Fruit fly (Drosophila melanogaster) whole organism, adult: ENCODE results near the gene Ublcp1.

Experiments
- CG11617 ChIP-seq: fragments of 200-800 bp; sonication (Bioruptor generic); optimal IDR thresholded peaks from 2 replicates; lab custom pipeline; 2017; ENCODE audit warnings: mild to moderate bottlenecking, missing biosample characterization, missing genetic modification reagents, missing genetic modification characterization
- CG12768 ChIP-seq: fragments of 200-800 bp; sonication (Bioruptor generic); optimal IDR thresholded peaks from 2 replicates; lab custom pipeline; 2017; ENCODE audit warnings: missing biosample characterization, missing genetic modification characterization, mild to moderate bottlenecking, moderate library complexity, missing genetic modification reagents
- CG14711 ChIP-seq: fragments of 200-800 bp; sonication (Bioruptor generic); optimal IDR thresholded peaks from 2 replicates; lab custom pipeline; 2018; ENCODE audit warnings: missing biosample characterization, mild to moderate bottlenecking, missing genetic modification characterization, moderate library complexity
- CG1620 ChIP-seq: fragments of 200-800 bp; sonication (Bioruptor generic); optimal IDR thresholded peaks from 2 replicates; lab custom pipeline; 2016; ENCODE audit warnings: missing biosample characterization, missing genetic modification characterization
- CG33017 ChIP-seq: fragments of 200-800 bp; sonication (Bioruptor generic); optimal IDR thresholded peaks from 2 replicates; lab custom pipeline; 2018; ENCODE audit warnings: missing biosample characterization, mild to moderate bottlenecking, missing genetic modification characterization, moderate library complexity
- CG5204 ChIP-seq: fragments of 200-800 bp; sonication (Bioruptor generic); optimal IDR thresholded peaks from 2 replicates; lab custom pipeline; 2016; ENCODE audit warnings: missing biosample characterization, missing genetic modification characterization
- CG7045 ChIP-seq: fragments of 200-800 bp; sonication (Bioruptor generic); optimal IDR thresholded peaks from 2 replicates; lab custom pipeline; 2017; ENCODE audit warnings: missing biosample characterization, mild to moderate bottlenecking, missing genetic modification characterization
- CG7101 ChIP-seq: fragments of 200-800 bp; sonication (Bioruptor generic); optimal IDR thresholded peaks from 2 replicates; lab custom pipeline; 2018; ENCODE audit warnings: missing biosample characterization, mild to moderate bottlenecking, missing genetic modification characterization, moderate library complexity
- Clk ChIP-seq: fragments of 200-800 bp; sonication (Bioruptor generic); optimal IDR thresholded peaks from 2 replicates; lab custom pipeline; 2017; ENCODE audit warnings: missing biosample characterization, missing genetic modification characterization
- Crg-1 ChIP-seq: fragments of 200-800 bp; sonication (Bioruptor generic); optimal IDR thresholded peaks from 2 replicates; lab custom pipeline; 2016; ENCODE audit warnings: missing biosample characterization, missing genetic modification characterization
- Hr96 ChIP-seq: fragments of 200-800 bp; sonication (Bioruptor generic); optimal IDR thresholded peaks from 2 replicates; lab custom pipeline; 2016; ENCODE audit warnings: missing biosample characterization, missing genetic modification characterization
- Mnt ChIP-seq: fragments of 200-800 bp; sonication (Bioruptor generic); optimal IDR thresholded peaks from 2 replicates; lab custom pipeline; 2016; ENCODE audit warnings: missing biosample characterization, mild to moderate bottlenecking, missing genetic modification characterization
- bab1 ChIP-seq: fragments of 200-800 bp; sonication (Bioruptor generic); optimal IDR thresholded peaks from 3 replicates; lab custom pipeline; 2019; ENCODE audit warnings: missing biosample characterization, mild to moderate bottlenecking, missing genetic modification characterization, moderate library complexity
- cic ChIP-seq: fragments of 200-800 bp; sonication (Bioruptor generic); optimal IDR thresholded peaks from 2 replicates; lab custom pipeline; 2017; ENCODE audit warnings: missing biosample characterization, mild to moderate bottlenecking, missing genetic modification characterization, moderate library complexity
- cnc ChIP-seq, 2 experiments: fragments of >200 bp; optimal IDR thresholded peaks; 2 replicates each; lab custom pipeline; 2017
- kay ChIP-seq: fragments of 200-800 bp; sonication (Bioruptor generic); peaks from one replicate; lab custom pipeline; 2016; ENCODE audit warnings: missing biosample characterization, missing genetic modification characterization, borderline replicate concordance
- ovo ChIP-seq: fragments of 200-800 bp; sonication (Bioruptor generic); optimal IDR thresholded peaks from 2 replicates; lab custom pipeline; 2016; ENCODE audit warnings: missing biosample characterization, missing genetic modification characterization
- pad ChIP-seq: fragments of 200-800 bp; sonication (Bioruptor generic); optimal IDR thresholded peaks from 3 replicates; lab custom pipeline; 2017; ENCODE audit warnings: missing biosample characterization, missing genetic modification characterization, mild to moderate bottlenecking, moderate library complexity, missing genetic modification reagents
- tj ChIP-seq: fragments of 200-800 bp; sonication (Bioruptor generic); optimal IDR thresholded peaks from 3 replicates; lab custom pipeline; 2017; ENCODE audit warnings: missing biosample characterization, mild to moderate bottlenecking, missing genetic modification characterization, moderate library complexity
- toe ChIP-seq: fragments of 200-800 bp; sonication (Bioruptor generic); optimal IDR thresholded peaks from 2 replicates; lab custom pipeline; 2016; ENCODE audit warnings: missing biosample characterization, missing genetic modification characterization

Gene Ublcp1

DNA sequence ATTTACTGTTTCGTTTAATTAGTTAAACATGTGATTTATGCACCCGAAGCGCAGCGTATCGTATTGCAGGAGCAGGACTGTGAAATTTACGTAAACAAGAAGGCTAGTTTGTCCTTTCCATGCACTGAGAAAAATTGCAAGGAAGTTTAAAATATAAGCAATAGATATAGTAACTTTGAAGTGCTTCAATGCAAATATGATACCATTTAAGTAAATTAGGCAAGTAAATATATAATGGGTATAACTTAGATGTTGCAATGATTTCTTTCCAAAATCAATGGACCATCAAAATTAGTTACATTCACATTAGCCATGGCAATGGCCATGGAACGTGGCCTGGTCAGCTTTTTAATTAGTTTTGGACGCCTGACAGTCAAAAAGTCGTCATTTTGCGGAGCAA, 30.4 kb upstream of the Ublcp1 start:
- TF ChIP-seq Mnt (GFP tag; lab: Kevin White, UChicago), result no peak

DNA sequence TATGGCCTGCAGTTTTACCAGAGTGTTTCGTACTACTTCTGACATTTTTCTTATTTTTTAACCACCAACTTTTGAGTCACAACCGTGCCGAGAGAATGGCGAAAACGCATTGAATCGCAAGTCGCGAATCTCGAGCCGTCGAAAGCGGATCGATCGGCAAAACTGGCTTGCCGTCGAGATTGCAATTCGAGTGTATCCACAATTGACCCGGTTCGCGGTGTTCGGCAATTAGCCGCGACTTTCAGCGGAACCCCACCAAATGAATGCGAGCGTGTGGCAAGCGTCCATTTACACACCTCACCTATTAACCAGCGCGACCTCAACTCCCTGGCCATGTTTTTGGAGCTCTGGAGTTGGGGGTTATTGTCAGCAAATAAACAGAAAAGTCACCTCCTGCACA, 25.8 kb upstream of the Ublcp1 start, which contains the start of gene CG13833:
CG13833 (minus strand) TSS at position 101 of the 400 bp plus-strand sequence.
- no peak for TF ChIP-seq CG33017 (tag; lab: Kevin White, UChicago)
- no peak for TF ChIP-seq CG1620 (GFP tag; lab: Kevin White, UChicago)
- no peak for TF ChIP-seq CG5204 (GFP tag; lab: Kevin White, UChicago)
- no peak for TF ChIP-seq cic (GFP tag; lab: Kevin White, UChicago)
- TF ChIP-seq CG7101, result no peak
- TF ChIP-seq CG11617, result no peak
- no peak for TF ChIP-seq CG7045
- TF ChIP-seq Hr96, result no peak
- no peak for TF ChIP-seq Clk
- no peak for TF ChIP-seq tj (GFP tag; lab: Kevin White, UChicago)
- no peak for TF ChIP-seq bab1 (GFP tag; lab: Kevin White, UChicago)
- TF ChIP-seq kay, result no peak
- no peak for TF ChIP-seq cnc (optimal IDR thresholded peaks at IDR 0.05; lab: Kevin White, UChicago)
- TF ChIP-seq pad, result no peak
- no peak for TF ChIP-seq CG14711 (tag; lab: Kevin White, UChicago)
- no peak for TF ChIP-seq CG12768
- no peak for TF ChIP-seq toe (GFP tag; lab: Kevin White, UChicago)
- no peak for TF ChIP-seq ovo (GFP tag; lab: Kevin White, UChicago)

DNA sequence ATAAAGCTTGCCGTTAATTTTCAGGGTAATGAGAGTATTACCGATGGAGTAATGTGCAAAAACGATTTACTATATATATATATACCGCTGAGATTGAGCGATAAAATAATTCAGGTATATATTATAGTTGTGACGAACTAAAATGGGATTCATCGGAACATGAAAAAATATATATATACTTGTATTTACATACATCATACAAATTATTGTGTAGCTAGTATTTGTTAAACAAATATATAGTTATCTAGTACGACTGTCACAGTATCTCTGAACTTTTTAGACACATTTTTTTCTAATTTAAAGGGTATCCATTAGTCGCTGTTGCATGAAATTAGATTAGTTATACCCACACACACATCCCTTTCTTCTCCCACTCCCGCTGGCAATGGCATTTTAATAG, 25.0 kb upstream of the Ublcp1 start:
- no peak for TF ChIP-seq CG11617
- TF ChIP-seq toe (GFP tag; lab: Kevin White, UChicago), result no peak
- no peak for TF ChIP-seq cnc (optimal IDR thresholded peaks at IDR 0.05; lab: Kevin White, UChicago)
- no peak for TF ChIP-seq Mnt (GFP tag; lab: Kevin White, UChicago)
- TF ChIP-seq ovo (GFP tag; lab: Kevin White, UChicago), result no peak
- no peak for TF ChIP-seq CG7101
- no peak for TF ChIP-seq CG5204 (GFP tag; lab: Kevin White, UChicago)
- TF ChIP-seq kay, result no peak
- TF ChIP-seq tj (GFP tag; lab: Kevin White, UChicago), result no peak
- no peak for TF ChIP-seq CG33017 (tag; lab: Kevin White, UChicago)
- TF ChIP-seq CG7045, result no peak
- no peak for TF ChIP-seq bab1 (GFP tag; lab: Kevin White, UChicago)

DNA sequence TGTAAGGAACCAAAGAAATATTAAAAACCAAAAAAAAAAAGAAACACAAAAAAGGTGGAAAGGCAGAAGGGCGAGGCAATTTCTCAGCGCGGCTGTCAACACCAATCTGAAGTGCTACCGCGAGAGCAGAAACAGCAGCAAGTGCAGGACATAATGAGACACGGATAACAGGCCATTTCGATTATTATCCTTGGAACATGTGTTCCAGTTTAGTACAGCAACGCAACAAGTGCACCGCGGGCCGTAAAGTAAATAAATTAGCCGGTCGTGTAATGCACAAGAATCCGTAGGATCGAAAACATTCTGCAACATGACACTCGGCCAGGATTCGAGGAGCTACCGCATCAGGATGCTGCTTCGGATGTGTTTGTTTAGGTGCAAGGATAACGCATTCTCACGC, 23.2 kb upstream of the Ublcp1 start:
- TF ChIP-seq cic (GFP tag; lab: Kevin White, UChicago) (no peak), pad (no peak), Hr96 (no peak), tj (GFP tag; lab: Kevin White, UChicago) (no peak), toe (GFP tag; lab: Kevin White, UChicago) (no peak), CG1620 (GFP tag; lab: Kevin White, UChicago) (no peak), CG33017 (tag; lab: Kevin White, UChicago) (no peak), CG12768 (no peak), kay (no peak), Crg-1 (no peak), CG7101 (no peak)

DNA sequence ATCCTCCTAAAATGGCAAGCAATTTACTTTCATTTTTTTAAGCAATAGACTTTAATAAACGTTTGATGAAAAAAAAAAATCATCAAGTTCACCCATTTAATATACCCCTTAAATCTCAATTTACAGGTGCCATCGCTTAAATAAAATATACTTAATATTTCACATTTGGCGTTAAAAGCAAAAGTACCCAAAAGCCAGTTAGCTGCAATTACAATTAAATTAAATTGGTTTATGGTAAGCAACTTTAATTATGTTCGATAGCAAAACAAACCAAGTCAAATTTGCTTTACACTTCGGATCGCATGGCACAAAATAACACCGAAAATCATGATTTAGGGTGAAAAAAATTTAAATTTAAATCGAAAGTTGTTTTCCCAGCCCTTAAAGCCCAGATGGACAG, 19.4 kb upstream of the Ublcp1 start, which contains the start of gene CG13838:
CG13838 (plus strand) TSS at position 301 of the 400 bp plus-strand sequence.
- TF ChIP-seq Clk (no peak), CG7045 (no peak), CG33017 (tag; lab: Kevin White, UChicago) (no peak), Crg-1 (no peak), cic (GFP tag; lab: Kevin White, UChicago) (no peak), cnc (optimal IDR thresholded peaks at IDR 0.05; lab: Kevin White, UChicago) (no peak), bab1 (GFP tag; lab: Kevin White, UChicago) (no peak), CG5204 (GFP tag; lab: Kevin White, UChicago) (no peak), kay (no peak), CG7101 (no peak), tj (GFP tag; lab: Kevin White, UChicago) (no peak), ovo (GFP tag; lab: Kevin White, UChicago) (no peak), Mnt (GFP tag; lab: Kevin White, UChicago) (no peak)

DNA sequence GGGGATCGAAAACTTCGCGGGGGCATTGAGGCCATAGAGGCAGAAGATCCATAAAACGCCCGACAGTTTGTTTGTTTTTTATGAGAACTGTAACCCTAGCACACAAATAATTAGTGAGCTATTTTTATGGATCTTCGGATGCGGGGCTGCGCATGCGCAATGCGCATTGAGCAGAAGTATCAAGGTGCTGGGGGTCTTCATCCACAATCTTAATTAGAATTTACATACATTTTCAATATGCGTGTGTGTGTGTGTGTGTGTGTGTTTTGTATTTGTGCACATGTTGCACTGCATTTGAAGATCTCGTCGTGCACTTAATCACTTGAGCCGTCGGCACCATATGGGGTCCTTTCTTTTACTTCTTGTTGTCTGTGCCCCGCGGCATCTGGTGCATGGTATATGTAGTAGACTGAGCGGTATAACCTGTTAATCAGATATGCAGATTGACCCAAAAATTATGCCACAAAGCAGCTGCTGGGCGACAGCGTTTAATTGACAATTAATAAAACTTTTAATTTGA, 18.5 kb upstream of the Ublcp1 start:
- TF ChIP-seq CG33017 (tag; lab: Kevin White, UChicago) (no peak), CG11617 (no peak), cic (GFP tag; lab: Kevin White, UChicago) (no peak), ovo (GFP tag; lab: Kevin White, UChicago) (no peak), tj (GFP tag; lab: Kevin White, UChicago) (no peak), Clk (no peak), CG7101 (no peak), CG12768 (no peak), cnc (optimal IDR thresholded peaks at IDR 0.05; lab: Kevin White, UChicago) (no peak), pad (no peak), CG5204 (GFP tag; lab: Kevin White, UChicago) (no peak), kay (no peak), CG1620 (GFP tag; lab: Kevin White, UChicago) (no peak), Hr96 (no peak), Crg-1 (no peak), CG14711 (tag; lab: Kevin White, UChicago) (no peak), CG7045 (no peak), Mnt (GFP tag; lab: Kevin White, UChicago) (no peak), toe (GFP tag; lab: Kevin White, UChicago) (no peak), bab1 (GFP tag; lab: Kevin White, UChicago) (no peak)

dm6 chr3R:23043690-23044089, 17.6 kb upstream of the Ublcp1 start, which contains the start of gene CG13837:
Gene CG13837, plus strand, starts transcription at chr3R:23043990.
- no peak for TF ChIP-seq bab1 (GFP tag; lab: Kevin White, UChicago)
- TF ChIP-seq cic (GFP tag; lab: Kevin White, UChicago), result no peak
- TF ChIP-seq kay, result no peak
- no peak for TF ChIP-seq CG7101
- no peak for TF ChIP-seq CG11617
- TF ChIP-seq Clk, result no peak
- no peak for TF ChIP-seq cnc (optimal IDR thresholded peaks at IDR 0.05; lab: Kevin White, UChicago)
- TF ChIP-seq tj (GFP tag; lab: Kevin White, UChicago), result no peak
- TF ChIP-seq CG12768, result no peak
- no peak for TF ChIP-seq pad
- no peak for TF ChIP-seq CG7045
- no peak for TF ChIP-seq CG14711 (tag; lab: Kevin White, UChicago)
- no peak for TF ChIP-seq Hr96
- TF ChIP-seq CG1620 (GFP tag; lab: Kevin White, UChicago), result no peak
